Fruit fly (Drosophila melanogaster): ENCODE data around the gene p115.

The p115 gene

dm6 chrX:7893411-7894122 is at the start of gene p115, which contains the start of the genes CG45089 and ND-MNLL (continued):
- peak; percentile 42 for TF ChIP-seq Sox102F (GFP tag; optimal IDR thresholded peaks at IDR 0.05)
- peak; percentile 59 for TF ChIP-seq esn (GFP tag; optimal IDR thresholded peaks at IDR 0.05)
- peak; percentile 46 for TF ChIP-seq topi (GFP tag; optimal IDR thresholded peaks at IDR 0.05)
- TF ChIP-seq CG6163 (GFP tag; IDR thresholded peaks at IDR 0.05), result peak; percentile 56; the same call in 2 of the 3 replicates
- no peak for TF ChIP-seq dac (GFP tag; optimal IDR thresholded peaks at IDR 0.05)
- no peak for TF ChIP-seq Sox15 (GFP tag; optimal IDR thresholded peaks at IDR 0.05)
- TF ChIP-seq CG15336 (GFP tag; IDR thresholded peaks at IDR 0.05), result no peak
- no peak for TF ChIP-seq CG7368 (GFP tag; optimal IDR thresholded peaks at IDR 0.05)
- TF ChIP-seq lz (GFP tag; optimal IDR thresholded peaks at IDR 0.05), result peak; percentile 57

- TF ChIP-seq Hr38 (GFP tag; optimal IDR thresholded peaks at IDR 0.05) (no peak), Eip78C (GFP tag) (no peak), ss (GFP tag; optimal IDR thresholded peaks at IDR 0.05) (no peak), CG8319 (GFP tag; optimal IDR thresholded peaks at IDR 0.05) (no peak)
Measured at dm6 chrX:7854144-7854543, 39.7 kb upstream of the p115 start, which contains the start of gene CG10920. TSS of gene CG10920 (minus strand) at chrX:7854244.

- no peak for TF ChIP-seq CG4318 (GFP tag; optimal IDR thresholded peaks at IDR 0.05)
- no peak for TF ChIP-seq fd85E (GFP tag; optimal IDR thresholded peaks at IDR 0.05)
- no peak for TF ChIP-seq CG9139 (GFP tag; optimal IDR thresholded peaks at IDR 0.05)
- TF ChIP-seq Blimp-1 (GFP tag; optimal IDR thresholded peaks at IDR 0.05), result no peak
- TF ChIP-seq Sox14 (GFP tag; optimal IDR thresholded peaks at IDR 0.05), result no peak
- no peak for TF ChIP-seq Met (GFP tag; optimal IDR thresholded peaks at IDR 0.05)
- TF ChIP-seq Ets21C (GFP tag; optimal IDR thresholded peaks at IDR 0.05), result no peak
- TF ChIP-seq net (GFP tag; optimal IDR thresholded peaks at IDR 0.05), result no peak
- TF ChIP-seq CG7368 (GFP tag; optimal IDR thresholded peaks at IDR 0.05), result no peak
- TF ChIP-seq dsx (GFP tag; optimal IDR thresholded peaks at IDR 0.05; ENCODE audit: poor library complexity, severe bottlenecking), result no peak
Measured at dm6 chrX:7857873-7858272, 36.0 kb upstream of the p115 start, which contains the start of gene CG1409. TSS of gene CG1409 (plus strand) at chrX:7858173.

dm6 chrX:7866868-7867267 is 27.0 kb upstream of the p115 start, which contains the start of gene Ir7b:
TSS of gene Ir7b (minus strand) at chrX:7866968.
- no peak for TF ChIP-seq Blimp-1 (GFP tag; optimal IDR thresholded peaks at IDR 0.05)
- TF ChIP-seq CG1621 (tag; optimal IDR thresholded peaks at IDR 0.05), result no peak
- TF ChIP-seq svp (GFP tag), result no peak
- no peak for TF ChIP-seq CG16779 (tag; optimal IDR thresholded peaks at IDR 0.05)
- TF ChIP-seq CG3032 (tag; optimal IDR thresholded peaks at IDR 0.05), result no peak
- TF ChIP-seq Met (GFP tag; optimal IDR thresholded peaks at IDR 0.05), result no peak
- TF ChIP-seq Eip78C (GFP tag), result no peak
- no peak for TF ChIP-seq vri (GFP tag; optimal IDR thresholded peaks at IDR 0.05)
- no peak for TF ChIP-seq fd85E (GFP tag; optimal IDR thresholded peaks at IDR 0.05)
- no peak for TF ChIP-seq dsx (GFP tag; optimal IDR thresholded peaks at IDR 0.05; ENCODE audit: poor library complexity, severe bottlenecking)
- TF ChIP-seq fkh (GFP tag; optimal IDR thresholded peaks at IDR 0.05), result no peak
- no peak for TF ChIP-seq Eip93F (GFP tag; optimal IDR thresholded peaks at IDR 0.05)
- no peak for TF ChIP-seq salr (GFP tag; optimal IDR thresholded peaks at IDR 0.05)
- no peak for TF ChIP-seq CG6854 (GFP tag; optimal IDR thresholded peaks at IDR 0.05)

- TF ChIP-seq CG6792 (GFP tag; optimal IDR thresholded peaks at IDR 0.05), result no peak
- TF ChIP-seq spab (GFP tag; optimal IDR thresholded peaks at IDR 0.05), result no peak
- TF ChIP-seq fkh (GFP tag; optimal IDR thresholded peaks at IDR 0.05), result no peak
- no peak for TF ChIP-seq Eip93F (GFP tag; optimal IDR thresholded peaks at IDR 0.05)
- no peak for TF ChIP-seq svp (GFP tag)
- TF ChIP-seq CG8632 (GFP tag; optimal IDR thresholded peaks at IDR 0.05), result no peak
- TF ChIP-seq eg (GFP tag; IDR thresholded peaks at IDR 0.05), result no peak
- TF ChIP-seq CG11762 (GFP tag; optimal IDR thresholded peaks at IDR 0.05; ENCODE audit: insufficient read depth), result no peak
- no peak for TF ChIP-seq CG10669 (GFP tag; optimal IDR thresholded peaks at IDR 0.05)
- TF ChIP-seq CG6163 (GFP tag; IDR thresholded peaks at IDR 0.05), result no peak
- no peak for TF ChIP-seq Gug (GFP tag; IDR thresholded peaks at IDR 0.05)
- no peak for TF ChIP-seq fd59A (GFP tag; optimal IDR thresholded peaks at IDR 0.05)
- no peak for TF ChIP-seq net (GFP tag; optimal IDR thresholded peaks at IDR 0.05)
- no peak for TF ChIP-seq CG34406 (GFP tag; optimal IDR thresholded peaks at IDR 0.05)
- no peak for TF ChIP-seq CG11294 (GFP tag; IDR thresholded peaks at IDR 0.05)
- TF ChIP-seq Hr39 (GFP tag; optimal IDR thresholded peaks at IDR 0.05), result no peak
- no peak for TF ChIP-seq esn (GFP tag; optimal IDR thresholded peaks at IDR 0.05)
Measured at dm6 chrX:7873172-7873930, 20.5 kb upstream of the p115 start, which contains the start of gene dec. TSS of gene dec (minus strand) at chrX:7873222.

All from whole organism, prepupa.